Worm (Caenorhabditis elegans): ENCODE measurements around the gene K01A6.6.
A peak's percentile ranks its signal among the peaks of the same experiment; 100 is the strongest.

K01A6.6 gene

DNA sequence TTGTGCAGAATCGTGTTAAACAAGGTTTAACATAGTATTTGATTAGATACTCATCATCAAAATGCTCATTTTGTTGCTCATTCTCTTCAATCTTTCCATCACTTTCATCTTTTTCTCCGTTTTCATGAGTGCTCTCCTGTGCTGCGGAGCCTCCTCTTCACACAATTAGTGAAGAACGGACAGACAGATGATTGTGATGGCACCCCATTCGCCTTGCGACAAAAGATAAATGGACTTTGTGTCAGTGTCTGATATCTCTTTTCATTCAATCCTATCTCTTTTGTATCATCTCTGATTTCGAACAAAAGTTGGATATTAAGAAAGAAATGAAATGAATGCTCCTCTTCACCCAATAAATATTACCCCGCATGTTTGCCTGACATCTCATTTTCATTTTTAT, 24.8 kb upstream of the K01A6.6 start:
- TF ChIP-seq sox-4 (tag; optimal IDR thresholded peaks at IDR 0.05) (no peak), rnt-1 (tag; optimal IDR thresholded peaks at IDR 0.05) (peak; percentile 2), unc-55 (GFP tag; optimal IDR thresholded peaks at IDR 0.05) (peak; percentile 98), hlh-6 (tag; optimal IDR thresholded peaks at IDR 0.05) (no peak), dmd-4 (tag; optimal IDR thresholded peaks at IDR 0.05; ENCODE audit: borderline replicate concordance) (no peak), ceh-18 (tag; optimal IDR thresholded peaks at IDR 0.05) (peak; percentile 65), nfya-1 (tag; optimal IDR thresholded peaks at IDR 0.05) (peak; percentile 30)

DNA sequence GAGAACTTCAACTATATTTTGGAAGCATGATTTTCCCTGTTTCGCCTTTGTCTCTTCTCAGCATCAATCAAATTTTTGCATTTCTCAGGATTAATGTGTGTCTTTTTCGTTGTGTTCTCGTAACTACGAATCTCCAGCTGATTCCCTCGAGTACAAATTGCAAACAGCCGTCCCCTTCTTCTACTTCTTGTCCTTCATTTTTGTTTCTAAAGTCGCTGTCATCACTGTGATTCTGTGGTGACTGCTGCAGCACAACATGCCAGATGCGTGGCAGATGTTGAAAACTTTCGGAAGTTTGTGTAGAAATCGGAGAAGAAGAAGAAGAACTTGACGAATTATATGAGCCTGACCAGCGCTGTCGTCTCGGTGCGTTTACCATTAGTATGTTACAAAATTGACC, 21.8 kb upstream of the K01A6.6 start:
- TF ChIP-seq hlh-8 (tag; optimal IDR thresholded peaks at IDR 0.05) (peak; percentile 91), pha-2 (tag; optimal IDR thresholded peaks at IDR 0.05) (no peak), ttx-3 (tag; optimal IDR thresholded peaks at IDR 0.05) (no peak), zip-5 (tag; optimal IDR thresholded peaks at IDR 0.05) (no peak), ahr-1 (tag; optimal IDR thresholded peaks at IDR 0.05) (no peak)

DNA sequence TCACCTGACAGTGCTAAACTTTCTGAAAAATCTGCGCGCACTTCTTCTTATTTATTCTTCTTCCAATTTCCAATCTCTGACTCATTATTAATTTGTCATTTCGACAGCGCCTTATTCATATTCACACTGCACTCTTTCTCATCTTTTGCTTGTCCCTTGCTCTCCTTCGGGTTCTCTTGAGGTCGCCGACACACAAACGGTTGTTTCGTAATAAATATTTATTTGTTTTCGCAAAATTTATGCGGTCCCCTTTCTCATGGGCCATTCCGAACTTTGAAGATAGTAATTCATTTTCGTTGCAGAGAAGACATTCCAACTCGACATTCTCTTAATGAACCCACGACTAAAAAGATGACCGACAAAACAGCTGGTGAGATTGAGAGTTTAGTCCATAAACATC, 20.4 kb upstream of the K01A6.6 start, which contains the start of gene magi-1:
Gene magi-1, plus strand, starts transcription at position 301 of the 400 bp plus-strand sequence.
- no peak for TF ChIP-seq hlh-13 (GFP tag; optimal IDR thresholded peaks at IDR 0.05)
- no peak for TF ChIP-seq ceh-24 (tag; optimal IDR thresholded peaks at IDR 0.05)
- TF ChIP-seq lim-6 (tag; optimal IDR thresholded peaks at IDR 0.05): no peak
- TF ChIP-seq ceh-14 (tag; optimal IDR thresholded peaks at IDR 0.05): no peak
- no peak for TF ChIP-seq ceh-22 (tag; optimal IDR thresholded peaks at IDR 0.05)
- no peak for TF ChIP-seq lin-11 (tag; optimal IDR thresholded peaks at IDR 0.05)
- TF ChIP-seq unc-86 (tag; optimal IDR thresholded peaks at IDR 0.05): no peak
- no peak for TF ChIP-seq ceh-18 (tag; optimal IDR thresholded peaks at IDR 0.05)
- TF ChIP-seq odd-2 (tag; optimal IDR thresholded peaks at IDR 0.05): no peak
- TF ChIP-seq fkh-6 (tag; optimal IDR thresholded peaks at IDR 0.05): no peak
- no peak for TF ChIP-seq madf-2 (tag; optimal IDR thresholded peaks at IDR 0.05)
- TF ChIP-seq Y22D7AL.16 (tag; optimal IDR thresholded peaks at IDR 0.05): no peak
- no peak for TF ChIP-seq ref-2 (tag; optimal IDR thresholded peaks at IDR 0.05)

DNA sequence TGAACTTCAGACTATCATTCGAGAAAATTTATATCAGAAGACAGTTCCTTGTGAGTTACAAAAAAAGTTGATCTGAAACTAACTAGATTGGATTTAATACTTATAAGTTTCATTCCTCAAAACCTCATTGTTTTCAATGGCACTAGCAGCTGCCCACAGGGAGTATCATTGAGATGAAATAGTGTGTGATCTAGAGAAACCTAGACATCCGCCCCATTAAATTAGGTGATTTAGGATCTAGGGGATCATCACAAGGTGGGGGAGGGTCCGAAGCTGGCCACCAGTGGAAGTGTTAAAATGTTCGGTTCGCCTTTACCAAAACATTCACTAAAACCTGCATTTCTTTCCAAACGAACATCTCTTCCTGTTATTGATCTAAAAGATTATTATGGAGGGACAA, 18.7 kb upstream of the K01A6.6 start:
- TF ChIP-seq madf-2 (tag; optimal IDR thresholded peaks at IDR 0.05) (no peak), gmeb-2 (tag; optimal IDR thresholded peaks at IDR 0.05) (no peak), zip-5 (tag; optimal IDR thresholded peaks at IDR 0.05) (no peak), sdc-2 (tag; optimal IDR thresholded peaks at IDR 0.05) (no peak), ref-2 (tag; optimal IDR thresholded peaks at IDR 0.05) (no peak), lim-6 (tag; optimal IDR thresholded peaks at IDR 0.05) (no peak), hlh-30 (tag; optimal IDR thresholded peaks at IDR 0.05; ENCODE audit: insufficient read depth) (no peak), fkh-6 (tag; optimal IDR thresholded peaks at IDR 0.05) (no peak), pros-1 (tag; optimal IDR thresholded peaks at IDR 0.05) (no peak)

DNA sequence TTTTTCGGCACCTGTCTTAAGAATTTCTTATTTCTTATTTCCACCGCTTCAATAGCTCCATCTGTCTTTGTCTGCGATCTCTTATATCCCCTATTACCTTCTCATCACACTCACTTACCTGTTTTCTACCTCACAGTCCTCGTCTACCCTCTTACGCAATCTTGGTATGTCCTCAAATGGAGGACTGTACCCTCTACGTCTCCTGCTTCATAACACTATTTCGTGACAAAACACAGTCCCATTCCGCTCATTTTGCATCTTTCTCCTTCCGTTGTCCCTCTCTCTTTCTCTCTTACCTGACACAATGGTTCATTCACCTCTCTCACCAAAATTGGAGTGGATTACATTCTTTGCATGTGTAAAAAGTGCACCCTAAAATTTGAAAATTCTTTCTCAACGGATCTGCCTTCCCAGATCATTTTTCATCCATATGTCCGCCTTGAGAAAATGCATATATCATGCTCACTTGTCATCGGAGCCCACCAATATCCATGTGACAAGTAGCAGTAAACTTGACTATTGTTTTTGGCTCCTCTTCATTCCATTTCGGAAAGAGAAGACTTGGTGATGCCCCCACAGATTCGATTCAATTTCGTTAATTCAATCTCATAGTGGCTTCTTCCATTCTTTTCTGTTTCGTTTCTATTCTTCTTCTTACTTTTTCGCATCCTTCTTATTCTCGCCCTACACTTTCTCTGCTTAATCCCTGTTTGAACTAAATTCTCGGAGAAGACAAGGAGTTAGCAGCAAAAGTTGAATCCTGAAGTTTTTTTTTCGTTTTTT, 17.8 kb upstream of the K01A6.6 start:
- TF ChIP-seq unc-3 (GFP tag; conservative IDR thresholded peaks at IDR 0.05): no peak
- no peak for TF ChIP-seq unc-3 (tag; optimal IDR thresholded peaks at IDR 0.05)
- TF ChIP-seq ceh-24 (tag; optimal IDR thresholded peaks at IDR 0.05): no peak
- TF ChIP-seq fkh-10 (GFP tag; optimal IDR thresholded peaks at IDR 0.05): peak; percentile 20
- TF ChIP-seq unc-42 (tag; optimal IDR thresholded peaks at IDR 0.05): peak; percentile 98
- TF ChIP-seq ref-2 (tag; optimal IDR thresholded peaks at IDR 0.05): peak; percentile 59

DNA sequence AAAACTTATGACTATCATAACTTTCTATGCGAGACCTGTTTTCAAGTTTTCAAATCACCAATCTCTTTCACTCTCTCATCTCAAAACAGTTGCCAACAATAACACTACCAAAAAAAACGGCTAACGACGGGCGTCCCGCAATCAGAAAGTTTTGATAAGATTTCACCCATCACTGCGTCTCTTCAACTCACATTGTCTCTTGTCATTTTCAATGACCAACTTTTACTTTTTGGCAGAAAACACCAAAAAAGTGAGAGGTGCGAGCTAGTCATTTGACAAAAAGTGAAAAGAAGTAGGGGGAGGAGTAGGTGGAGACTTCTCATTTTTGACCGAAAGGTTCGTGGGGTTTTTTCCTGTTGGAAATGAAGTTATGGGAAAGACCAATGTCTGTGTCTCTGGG, 16.5 kb upstream of the K01A6.6 start:
- TF ChIP-seq pat-9 (tag; optimal IDR thresholded peaks at IDR 0.05) (no peak), dmd-4 (tag; optimal IDR thresholded peaks at IDR 0.05; ENCODE audit: borderline replicate concordance) (no peak), pag-3 (tag; optimal IDR thresholded peaks at IDR 0.05; ENCODE audit: borderline replicate concordance) (no peak), Y22D7AL.16 (tag; optimal IDR thresholded peaks at IDR 0.05) (no peak), rnt-1 (tag; optimal IDR thresholded peaks at IDR 0.05) (no peak), ceh-24 (tag; optimal IDR thresholded peaks at IDR 0.05) (no peak), T23F11.4 (GFP tag; optimal IDR thresholded peaks at IDR 0.05) (no peak), syd-9 (tag; optimal IDR thresholded peaks at IDR 0.05) (no peak), unc-42 (tag; optimal IDR thresholded peaks at IDR 0.05) (no peak), ceh-34 (tag; optimal IDR thresholded peaks at IDR 0.05) (no peak), elt-2 (tag; optimal IDR thresholded peaks at IDR 0.05) (no peak), nhr-232 (tag; optimal IDR thresholded peaks at IDR 0.05) (no peak), C08G9.2 (tag; optimal IDR thresholded peaks at IDR 0.05) (no peak), hlh-30 (tag; optimal IDR thresholded peaks at IDR 0.05; ENCODE audit: insufficient read depth) (no peak), ceh-19 (GFP tag; optimal IDR thresholded peaks at IDR 0.05) (no peak), hlh-8 (tag; optimal IDR thresholded peaks at IDR 0.05) (no peak), fkh-6 (tag; optimal IDR thresholded peaks at IDR 0.05) (no peak)

Data from whole organism, late embryonic.